Worm (Caenorhabditis elegans): ENCODE results near the gene afmd-2.

The afmd-2 gene

ce11 chrIV:13513010-13513409, 4.0 kb downstream of the afmd-2 start:
- TF ChIP-seq ceh-43 (GFP tag; optimal IDR thresholded peaks at IDR 0.05): no peak
- TF ChIP-seq zip-8 (tag; optimal IDR thresholded peaks at IDR 0.05): no peak
- TF ChIP-seq cnd-1 (tag; optimal IDR thresholded peaks at IDR 0.05): no peak
- no peak for TF ChIP-seq nhr-2 (tag; optimal IDR thresholded peaks at IDR 0.05)
- TF ChIP-seq M03D4.4 (tag; optimal IDR thresholded peaks at IDR 0.05): no peak

- TF ChIP-seq nhr-76 (tag; optimal IDR thresholded peaks at IDR 0.05) (no peak), ceh-43 (GFP tag; optimal IDR thresholded peaks at IDR 0.05) (no peak), ces-1 (GFP tag; optimal IDR thresholded peaks at IDR 0.05) (peak; percentile 32), hlh-1 (tag; optimal IDR thresholded peaks at IDR 0.05) (peak; percentile 11)
Measured at ce11 chrIV:13521785-13522184, 12.8 kb downstream of the afmd-2 start, which contains the start of gene dcap-2. dcap-2 (minus strand) TSS chrIV:13521870.

- TF ChIP-seq sptf-1 (tag; optimal IDR thresholded peaks at IDR 0.05): no peak
- no peak for TF ChIP-seq nhr-76 (tag; optimal IDR thresholded peaks at IDR 0.05)
- TF ChIP-seq unc-39 (tag; optimal IDR thresholded peaks at IDR 0.05): no peak
- TF ChIP-seq cnd-1 (tag; optimal IDR thresholded peaks at IDR 0.05): no peak
- no peak for TF ChIP-seq nhr-237 (tag; optimal IDR thresholded peaks at IDR 0.05)
- TF ChIP-seq lsy-2 (tag; optimal IDR thresholded peaks at IDR 0.05): no peak
- TF ChIP-seq nhr-28 (tag; optimal IDR thresholded peaks at IDR 0.05): no peak
- no peak for TF ChIP-seq lin-32 (GFP tag; optimal IDR thresholded peaks at IDR 0.05)
- no peak for TF ChIP-seq ceh-83 (GFP tag; optimal IDR thresholded peaks at IDR 0.05)
- no peak for TF ChIP-seq ceh-43 (GFP tag; optimal IDR thresholded peaks at IDR 0.05)
- TF ChIP-seq bed-3 (GFP tag; optimal IDR thresholded peaks at IDR 0.05): no peak
- TF ChIP-seq nhr-12 (tag; optimal IDR thresholded peaks at IDR 0.05): no peak
- no peak for TF ChIP-seq unc-120 (tag; optimal IDR thresholded peaks at IDR 0.05; ENCODE audit: poor library complexity, severe bottlenecking)
- TF ChIP-seq zip-8 (tag; optimal IDR thresholded peaks at IDR 0.05): no peak
- TF ChIP-seq ztf-11 (tag; optimal IDR thresholded peaks at IDR 0.05): no peak
- no peak for TF ChIP-seq unc-62 (GFP tag; optimal IDR thresholded peaks at IDR 0.05)
- no peak for TF ChIP-seq lin-13 (tag; optimal IDR thresholded peaks at IDR 0.05)
- TF ChIP-seq mep-1 (tag; optimal IDR thresholded peaks at IDR 0.05): no peak
- TF ChIP-seq drap-1 (GFP tag; optimal IDR thresholded peaks at IDR 0.05): no peak
- no peak for TF ChIP-seq flh-1 (GFP tag; optimal IDR thresholded peaks at IDR 0.05)
Measured at ce11 chrIV:13525223-13525622, 16.2 kb downstream of the afmd-2 start.

- no peak for TF ChIP-seq unc-120 (tag; optimal IDR thresholded peaks at IDR 0.05; ENCODE audit: poor library complexity, severe bottlenecking)
- TF ChIP-seq ceh-43 (GFP tag; optimal IDR thresholded peaks at IDR 0.05): no peak
- TF ChIP-seq lsy-2 (tag; optimal IDR thresholded peaks at IDR 0.05): peak; percentile 84
- TF ChIP-seq nhr-76 (tag; optimal IDR thresholded peaks at IDR 0.05): no peak
- TF ChIP-seq tbx-8 (GFP tag; optimal IDR thresholded peaks at IDR 0.05): no peak
Measured at ce11 chrIV:13538901-13539300, 29.9 kb downstream of the afmd-2 start.

- TF ChIP-seq mab-5 (tag; optimal IDR thresholded peaks at IDR 0.05): no peak
- no peak for TF ChIP-seq unc-120 (tag; optimal IDR thresholded peaks at IDR 0.05; ENCODE audit: poor library complexity, severe bottlenecking)
- no peak for TF ChIP-seq flh-1 (GFP tag; optimal IDR thresholded peaks at IDR 0.05)
- no peak for TF ChIP-seq ceh-43 (GFP tag; optimal IDR thresholded peaks at IDR 0.05)
Measured at ce11 chrIV:13540165-13540564, 31.1 kb downstream of the afmd-2 start, which contains the start of gene rsd-2. rsd-2 (minus strand) TSS chrIV:13540265.

ce11 chrIV:13548188-13548587, 39.2 kb downstream of the afmd-2 start, which contains the start of gene F52G2.3:
F52G2.3 (minus strand) TSS chrIV:13548230.
- TF ChIP-seq ztf-11 (tag; optimal IDR thresholded peaks at IDR 0.05): no peak

- no peak for TF ChIP-seq unc-39 (tag; optimal IDR thresholded peaks at IDR 0.05)
- peak; percentile 54 for TF ChIP-seq M03D4.4 (tag; optimal IDR thresholded peaks at IDR 0.05)
- no peak for TF ChIP-seq lsy-2 (tag; optimal IDR thresholded peaks at IDR 0.05)
- TF ChIP-seq sptf-1 (tag; optimal IDR thresholded peaks at IDR 0.05): peak; percentile 50
- no peak for TF ChIP-seq lin-32 (GFP tag; optimal IDR thresholded peaks at IDR 0.05)
- TF ChIP-seq ztf-11 (tag; optimal IDR thresholded peaks at IDR 0.05): no peak
Measured at ce11 chrIV:13549350-13549749, 40.3 kb downstream of the afmd-2 start.

ce11 chrIV:13554350-13554749, 45.3 kb downstream of the afmd-2 start:
- TF ChIP-seq flh-1 (GFP tag; optimal IDR thresholded peaks at IDR 0.05) (no peak), M03D4.4 (tag; optimal IDR thresholded peaks at IDR 0.05) (no peak), ces-1 (GFP tag; optimal IDR thresholded peaks at IDR 0.05) (peak; percentile 62)

Data from whole organism, mixed stage, embryonic.